Worm (Caenorhabditis elegans): ENCODE data around the gene ced-6.

ce11 chrIII:5604080-5604479, 8.5 kb downstream of the ced-6 start, which contains the start of gene xnd-1:
- TF ChIP-seq fos-1 (tag; optimal IDR thresholded peaks at IDR 0.05) (no peak), nhr-28 (tag; optimal IDR thresholded peaks at IDR 0.05) (no peak), nhr-76 (tag; optimal IDR thresholded peaks at IDR 0.05) (no peak), elt-3 (tag; optimal IDR thresholded peaks at IDR 0.05) (no peak), sox-4 (tag; optimal IDR thresholded peaks at IDR 0.05) (no peak), nhr-77 (tag; optimal IDR thresholded peaks at IDR 0.05) (no peak)

Measured in whole organism, L1 larva.